Worm (Caenorhabditis elegans): ENCODE data around the gene ncs-4.

- TF ChIP-seq odd-2 (tag; optimal IDR thresholded peaks at IDR 0.05) = no peak
- no peak for TF ChIP-seq pha-4 (tag; optimal IDR thresholded peaks at IDR 0.05)
- no peak for TF ChIP-seq hlh-30 (tag; optimal IDR thresholded peaks at IDR 0.05; ENCODE audit: insufficient read depth)
These were observed 31.3 kb upstream of the ncs-4 start for ce11 chrX:10145011-10145410.

Data from whole organism, late embryonic.